Worm (Caenorhabditis elegans) whole organism, late embryonic: ENCODE measurements around the gene srd-38.
A peak's percentile ranks its signal among the peaks of the same experiment; 100 is the strongest.

Experiments used
- F13H6.1 ChIP-seq: sonication (generic microtip); optimal IDR thresholded peaks from 2 replicates; lab custom pipeline; 2016; ENCODE audit warnings: missing genetic modification characterization, missing compliant biosample characterization
- ama-1 ChIP-seq: fragments of 150-350 bp; optimal IDR thresholded peaks from 2 replicates; lab custom pipeline; 2014
- che-1 ChIP-seq: sonication (generic microtip); optimal IDR thresholded peaks from 2 replicates; lab custom pipeline; 2016; ENCODE audit warnings: mild to moderate bottlenecking, missing genetic modification characterization, missing compliant biosample characterization
- ets-4 ChIP-seq: sonication (generic microtip); optimal IDR thresholded peaks from 2 replicates; lab custom pipeline; 2016; ENCODE audit warnings: missing genetic modification characterization, missing compliant biosample characterization
- fkh-10 ChIP-seq: fragments of 150-350 bp; optimal IDR thresholded peaks from 2 replicates; lab custom pipeline; 2014; ENCODE audit warnings: missing biosample characterization, missing genetic modification reagents, missing genetic modification characterization
- gmeb-2 ChIP-seq: sonication (generic microtip); optimal IDR thresholded peaks from 2 replicates; lab custom pipeline; 2016; ENCODE audit warnings: missing genetic modification characterization, inconsistent platforms, missing compliant biosample characterization
- madf-2 ChIP-seq: sonication (generic microtip); optimal IDR thresholded peaks from 2 replicates; lab custom pipeline; 2017; ENCODE audit warnings: missing genetic modification characterization, missing compliant biosample characterization
- pat-9 ChIP-seq: fragments of 200-800 bp; sonication (Bioruptor generic); optimal IDR thresholded peaks from 2 replicates; lab custom pipeline; 2018; ENCODE audit warnings: mild to moderate bottlenecking, missing genetic modification characterization, moderate library complexity, missing compliant biosample characterization
- pha-4 ChIP-seq: fragments of 150-350 bp; optimal IDR thresholded peaks from 2 replicates; lab custom pipeline; 2018; ENCODE audit warnings: missing biosample characterization, missing genetic modification reagents, missing genetic modification characterization
- rnt-1 ChIP-seq: sonication (generic microtip); optimal IDR thresholded peaks from 2 replicates; lab custom pipeline; 2016; ENCODE audit warnings: missing genetic modification characterization, missing compliant biosample characterization
- tbx-2 ChIP-seq: sonication (generic microtip); optimal IDR thresholded peaks from 2 replicates; lab custom pipeline; 2016; ENCODE audit warnings: missing genetic modification characterization, missing compliant biosample characterization
- unc-55 ChIP-seq: sonication (generic microtip); optimal IDR thresholded peaks from 2 replicates; lab custom pipeline; 2017; ENCODE audit warnings: missing biosample characterization, missing genetic modification reagents, missing genetic modification characterization
- ztf-16 ChIP-seq: sonication (generic microtip); optimal IDR thresholded peaks from 2 replicates; lab custom pipeline; 2017; ENCODE audit warnings: missing genetic modification characterization, missing compliant biosample characterization

- TF ChIP-seq ztf-16 (tag; lab: Kevin White, UChicago): no peak
- no peak for TF ChIP-seq gmeb-2 (tag; lab: Kevin White, UChicago)
- TF ChIP-seq pha-4 (tag; lab: Kevin White, UChicago): no peak
- peak; percentile 69 for TF ChIP-seq tbx-2 (tag; lab: Kevin White, UChicago)
- peak; percentile 51 for TF ChIP-seq rnt-1 (tag; lab: Kevin White, UChicago)
- TF ChIP-seq fkh-10 (GFP tag; lab: Kevin White, UChicago): no peak
- TF ChIP-seq pat-9: no peak
- TF ChIP-seq ama-1 (lab: Kevin White, UChicago): no peak
- TF ChIP-seq ets-4 (tag; lab: Kevin White, UChicago): peak; percentile 7
- TF ChIP-seq unc-55 (GFP tag; lab: Kevin White, UChicago): peak; percentile 83
- no peak for TF ChIP-seq madf-2 (tag; lab: Kevin White, UChicago)
- TF ChIP-seq F13H6.1: peak; percentile 9
- no peak for TF ChIP-seq che-1
Observed at ce11 chrX:13251354-13251843, 40.2 kb upstream of the srd-38 start.
